Fruit fly (Drosophila melanogaster) whole organism, adult: ENCODE results near the gene Pbp45.

Source experiments
- CG11617 ChIP-seq: fragments of 200-800 bp; sonication (Bioruptor generic); optimal IDR thresholded peaks from 2 replicates; lab custom pipeline; 2017; ENCODE audit warnings: mild to moderate bottlenecking, missing biosample characterization, missing genetic modification reagents, missing genetic modification characterization
- CG12768 ChIP-seq: fragments of 200-800 bp; sonication (Bioruptor generic); optimal IDR thresholded peaks from 2 replicates; lab custom pipeline; 2017; ENCODE audit warnings: missing biosample characterization, missing genetic modification characterization, mild to moderate bottlenecking, moderate library complexity, missing genetic modification reagents
- CG14711 ChIP-seq: fragments of 200-800 bp; sonication (Bioruptor generic); optimal IDR thresholded peaks from 2 replicates; lab custom pipeline; 2018; ENCODE audit warnings: missing biosample characterization, mild to moderate bottlenecking, missing genetic modification characterization, moderate library complexity
- CG1620 ChIP-seq: fragments of 200-800 bp; sonication (Bioruptor generic); optimal IDR thresholded peaks from 2 replicates; lab custom pipeline; 2016; ENCODE audit warnings: missing biosample characterization, missing genetic modification characterization
- CG5204 ChIP-seq: fragments of 200-800 bp; sonication (Bioruptor generic); optimal IDR thresholded peaks from 2 replicates; lab custom pipeline; 2016; ENCODE audit warnings: missing biosample characterization, missing genetic modification characterization
- CG7045 ChIP-seq: fragments of 200-800 bp; sonication (Bioruptor generic); optimal IDR thresholded peaks from 2 replicates; lab custom pipeline; 2017; ENCODE audit warnings: missing biosample characterization, mild to moderate bottlenecking, missing genetic modification characterization
- Crg-1 ChIP-seq: fragments of 200-800 bp; sonication (Bioruptor generic); optimal IDR thresholded peaks from 2 replicates; lab custom pipeline; 2016; ENCODE audit warnings: missing biosample characterization, missing genetic modification characterization
- Hr96 ChIP-seq: fragments of 200-800 bp; sonication (Bioruptor generic); optimal IDR thresholded peaks from 2 replicates; lab custom pipeline; 2016; ENCODE audit warnings: missing biosample characterization, missing genetic modification characterization
- Mnt ChIP-seq: fragments of 200-800 bp; sonication (Bioruptor generic); optimal IDR thresholded peaks from 2 replicates; lab custom pipeline; 2016; ENCODE audit warnings: missing biosample characterization, mild to moderate bottlenecking, missing genetic modification characterization
- bab1 ChIP-seq: fragments of 200-800 bp; sonication (Bioruptor generic); optimal IDR thresholded peaks from 3 replicates; lab custom pipeline; 2019; ENCODE audit warnings: missing biosample characterization, mild to moderate bottlenecking, missing genetic modification characterization, moderate library complexity
- cnc ChIP-seq, 2 experiments: fragments of >200 bp; optimal IDR thresholded peaks; 2 replicates each; lab custom pipeline; 2017
- pad ChIP-seq: fragments of 200-800 bp; sonication (Bioruptor generic); optimal IDR thresholded peaks from 3 replicates; lab custom pipeline; 2017; ENCODE audit warnings: missing biosample characterization, missing genetic modification characterization, mild to moderate bottlenecking, moderate library complexity, missing genetic modification reagents
- tj ChIP-seq: fragments of 200-800 bp; sonication (Bioruptor generic); optimal IDR thresholded peaks from 3 replicates; lab custom pipeline; 2017; ENCODE audit warnings: missing biosample characterization, mild to moderate bottlenecking, missing genetic modification characterization, moderate library complexity
- toe ChIP-seq: fragments of 200-800 bp; sonication (Bioruptor generic); optimal IDR thresholded peaks from 2 replicates; lab custom pipeline; 2016; ENCODE audit warnings: missing biosample characterization, missing genetic modification characterization

DNA sequence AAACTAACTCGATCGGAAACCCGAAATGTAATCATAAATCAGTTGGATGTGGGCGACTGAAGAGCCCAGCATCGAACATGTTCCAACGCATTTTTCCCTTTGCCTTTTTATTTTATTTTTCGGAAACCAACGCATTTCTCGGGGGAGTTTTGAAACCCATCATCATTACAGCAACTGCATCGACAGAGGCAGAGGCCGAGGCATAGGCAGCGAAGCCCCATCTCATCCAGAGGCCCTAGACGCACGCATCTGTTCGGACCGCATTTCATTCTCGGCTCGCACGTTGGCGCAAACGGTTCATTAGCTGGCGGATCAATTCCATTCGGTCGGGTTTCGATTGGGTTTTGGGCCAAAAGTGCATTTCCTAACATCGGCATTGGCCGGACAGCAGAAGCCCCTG lies 13.8 kb downstream of the Pbp45 start, which contains the start of gene CG4576:
- TF ChIP-seq cnc (optimal IDR thresholded peaks at IDR 0.05; lab: Kevin White, UChicago) (no peak), CG14711 (tag; lab: Kevin White, UChicago) (no peak), CG5204 (no peak), tj (GFP tag; lab: Kevin White, UChicago) (no peak), toe (GFP tag; lab: Kevin White, UChicago) (no peak), CG12768 (GFP tag; lab: Kevin White, UChicago) (no peak), Crg-1 (GFP tag; lab: Kevin White, UChicago) (no peak), Mnt (GFP tag; lab: Kevin White, UChicago) (no peak), CG1620 (GFP tag; lab: Kevin White, UChicago) (no peak), pad (GFP tag; lab: Kevin White, UChicago) (no peak), CG11617 (no peak), bab1 (GFP tag; lab: Kevin White, UChicago) (no peak), Hr96 (no peak), CG7045 (GFP tag; lab: Kevin White, UChicago) (no peak)
